Worm (Caenorhabditis elegans) whole organism, L2 larva: Measurements from ENCODE around the gene C33C12.1.

Source experiments
- ceh-82 ChIP-seq: fragments of 150-350 bp; optimal IDR thresholded peaks from 2 replicates; lab custom pipeline; 2014; ENCODE audit warnings: missing biosample characterization, missing genetic modification characterization
- elt-1 ChIP-seq: fragments of 150-350 bp; optimal IDR thresholded peaks from 2 replicates; lab custom pipeline; 2014; ENCODE audit warnings: missing biosample characterization, missing genetic modification characterization
- nhr-25 ChIP-seq: fragments of 150-350 bp; sonication (generic microtip); optimal IDR thresholded peaks from 3 replicates; lab custom pipeline; 2014; ENCODE audit warnings: missing biosample characterization, missing genetic modification characterization
- nhr-77 ChIP-seq: fragments of 150-350 bp; optimal IDR thresholded peaks from 2 replicates; lab custom pipeline; 2014; ENCODE audit warnings: missing biosample characterization, missing genetic modification characterization
- skn-1 ChIP-seq: sonication (generic microtip); optimal IDR thresholded peaks from 2 replicates; lab custom pipeline; 2017; ENCODE audit warnings: missing biosample characterization, missing genetic modification characterization
- ztf-4 ChIP-seq: fragments of 150-350 bp; optimal IDR thresholded peaks from 2 replicates; lab custom pipeline; 2014; ENCODE audit warnings: missing biosample characterization, missing genetic modification characterization

ce11 chrII:2221196-2221896, 23.3 kb downstream of the C33C12.1 start:
- no peak for TF ChIP-seq ceh-82
- no peak for TF ChIP-seq elt-1 (tag; lab: Kevin White, UChicago)
- no peak for TF ChIP-seq skn-1 (tag; lab: Kevin White, UChicago)
- no peak for TF ChIP-seq ztf-4 (tag; lab: Kevin White, UChicago)
- TF ChIP-seq nhr-77, result no peak
- no peak for TF ChIP-seq nhr-25 (tag; lab: Kevin White, UChicago)
